Fruit fly (Drosophila melanogaster): Measurements from ENCODE around the gene modSP.

dm6 chr3R:16664144-16664825 is 8.8 kb upstream of the modSP start:
- TF ChIP-seq CG15710 (tag; optimal IDR thresholded peaks at IDR 0.05) = no peak
- TF ChIP-seq CG34367 (tag; optimal IDR thresholded peaks at IDR 0.05) = no peak
- no peak for TF ChIP-seq CG9948 (tag; optimal IDR thresholded peaks at IDR 0.05)
- TF ChIP-seq CG32121 (GFP tag; IDR thresholded peaks at IDR 0.05) = no peak
- TF ChIP-seq fd96Ca (GFP tag; IDR thresholded peaks at IDR 0.05) = no peak
- TF ChIP-seq gl (tag; optimal IDR thresholded peaks at IDR 0.05) = no peak
- TF ChIP-seq D1 (tag; optimal IDR thresholded peaks at IDR 0.05) = no peak
- TF ChIP-seq CG17806 (tag; optimal IDR thresholded peaks at IDR 0.05) = no peak
- TF ChIP-seq CG14655 (GFP tag; optimal IDR thresholded peaks at IDR 0.05) = no peak
- no peak for TF ChIP-seq CG10348 (GFP tag; IDR thresholded peaks at IDR 0.05)
- no peak for TF ChIP-seq CG8301 (tag; optimal IDR thresholded peaks at IDR 0.05)
- TF ChIP-seq CG12605 (GFP tag; IDR thresholded peaks at IDR 0.05) = no peak
- no peak for TF ChIP-seq EcR (GFP tag; optimal IDR thresholded peaks at IDR 0.05)
- no peak for TF ChIP-seq CG8159 (tag; optimal IDR thresholded peaks at IDR 0.05)
